Worm (Caenorhabditis elegans) whole organism, late embryonic: ENCODE measurements around the gene Y51H4A.25.

Source experiments
- nhr-11 ChIP-seq: fragments of 150-350 bp; optimal IDR thresholded peaks from 2 replicates; lab custom pipeline; 2014; ENCODE audit warnings: missing biosample characterization, missing genetic modification characterization
- ref-2 ChIP-seq: sonication (generic microtip); optimal IDR thresholded peaks from 2 replicates; lab custom pipeline; 2016; ENCODE audit warnings: missing genetic modification characterization, missing compliant biosample characterization

DNA sequence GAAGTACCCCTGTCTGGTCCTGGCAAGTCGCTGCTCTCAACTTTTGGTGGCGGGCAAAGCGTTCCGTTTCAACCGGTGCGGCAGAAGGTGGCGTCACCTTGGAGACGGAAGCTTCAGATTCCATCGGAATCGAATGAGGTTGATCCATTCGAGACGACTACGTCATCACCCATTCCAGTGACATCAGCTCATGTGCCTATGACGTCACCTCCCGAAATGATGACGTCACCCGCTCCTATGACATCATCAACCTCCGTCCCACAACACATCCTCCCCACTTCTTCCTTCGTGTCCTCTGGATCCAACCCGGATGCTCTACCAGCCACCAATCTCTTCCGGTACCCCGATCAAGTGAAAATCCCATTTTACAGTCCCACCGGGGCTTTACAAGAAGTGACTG is 40.8 kb downstream of the Y51H4A.25 start:
- TF ChIP-seq ref-2 (tag; lab: Kevin White, UChicago) (no peak), nhr-11 (tag; lab: Kevin White, UChicago) (no peak)
